Worm (Caenorhabditis elegans) whole organism, late embryonic: ENCODE data around the gene Y62H9A.2.

Source experiments
- ama-1 ChIP-seq: fragments of 150-350 bp; optimal IDR thresholded peaks from 2 replicates; lab custom pipeline; 2014
- ceh-14 ChIP-seq: sonication (generic microtip); optimal IDR thresholded peaks from 2 replicates; lab custom pipeline; 2016; ENCODE audit warnings: missing genotype, missing genetic modification characterization, missing compliant biosample characterization
- ceh-22 ChIP-seq: sonication (generic microtip); optimal IDR thresholded peaks from 2 replicates; lab custom pipeline; 2017; ENCODE audit warnings: missing biosample characterization, missing genetic modification characterization
- ceh-6 ChIP-seq: fragments of 200-800 bp; sonication (Bioruptor generic); optimal IDR thresholded peaks from 2 replicates; lab custom pipeline; 2018; ENCODE audit warnings: mild to moderate bottlenecking, missing genetic modification characterization, missing compliant biosample characterization
- che-1 ChIP-seq: sonication (generic microtip); optimal IDR thresholded peaks from 2 replicates; lab custom pipeline; 2016; ENCODE audit warnings: mild to moderate bottlenecking, missing genetic modification characterization, missing compliant biosample characterization
- dmd-4 ChIP-seq: sonication (generic microtip); optimal IDR thresholded peaks from 2 replicates; lab custom pipeline; 2016; ENCODE audit warnings: borderline replicate concordance, missing genetic modification characterization, missing compliant biosample characterization
- dve-1 ChIP-seq: sonication (generic microtip); optimal IDR thresholded peaks from 2 replicates; lab custom pipeline; 2017; ENCODE audit warnings: antibody characterized with exemption, mild to moderate bottlenecking, missing genetic modification characterization, missing compliant biosample characterization
- eyg-1 ChIP-seq: sonication (generic microtip); optimal IDR thresholded peaks from 2 replicates; lab custom pipeline; 2016; ENCODE audit warnings: missing genotype, missing genetic modification characterization, missing compliant biosample characterization
- lin-11 ChIP-seq: fragments of 200-800 bp; sonication (Bioruptor generic); optimal IDR thresholded peaks from 2 replicates; lab custom pipeline; 2018; ENCODE audit warnings: mild to moderate bottlenecking, missing genetic modification characterization, missing compliant biosample characterization
- odd-2 ChIP-seq: sonication (generic microtip); optimal IDR thresholded peaks from 2 replicates; lab custom pipeline; 2017; ENCODE audit warnings: antibody characterized with exemption, mild to moderate bottlenecking, missing genetic modification characterization, missing compliant biosample characterization
- pag-3 ChIP-seq: sonication (generic microtip); optimal IDR thresholded peaks from 2 replicates; lab custom pipeline; 2016; ENCODE audit warnings: missing compliant biosample characterization, missing genetic modification characterization, borderline replicate concordance
- pat-9 ChIP-seq: fragments of 200-800 bp; sonication (Bioruptor generic); optimal IDR thresholded peaks from 2 replicates; lab custom pipeline; 2018; ENCODE audit warnings: mild to moderate bottlenecking, missing genetic modification characterization, moderate library complexity, missing compliant biosample characterization
- pqm-1 ChIP-seq: sonication (generic microtip); optimal IDR thresholded peaks from 2 replicates; lab custom pipeline; 2016; ENCODE audit warnings: missing genetic modification characterization, missing compliant biosample characterization
- sdc-2 ChIP-seq: sonication (generic microtip); optimal IDR thresholded peaks from 2 replicates; lab custom pipeline; 2016; ENCODE audit warnings: missing genotype, missing genetic modification characterization, missing compliant biosample characterization

DNA sequence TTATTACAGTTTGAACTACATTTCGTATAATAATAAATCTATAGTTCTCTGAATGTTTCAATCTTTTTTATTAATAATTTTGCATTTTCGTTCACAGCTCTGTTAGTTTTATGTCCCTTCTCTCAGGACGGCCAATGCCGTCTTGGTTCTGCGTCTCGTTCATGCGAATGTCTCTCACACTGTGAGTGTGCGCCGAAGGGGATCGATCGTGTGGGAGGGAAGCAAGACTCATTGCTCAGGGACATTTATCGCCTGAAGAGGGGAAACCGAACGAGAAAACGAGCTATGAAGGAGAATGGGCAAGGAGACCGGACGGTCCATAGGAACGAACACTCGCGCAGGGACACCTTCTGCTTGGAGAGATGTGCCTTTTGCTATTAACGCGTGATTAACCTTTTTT lies 21.0 kb upstream of the Y62H9A.2 start:
- TF ChIP-seq pat-9 (tag; lab: Kevin White, UChicago) (no peak), ceh-14 (tag; lab: Kevin White, UChicago) (no peak), ceh-6 (GFP tag; lab: Kevin White, UChicago) (no peak), sdc-2 (tag; lab: Kevin White, UChicago) (peak; percentile 97), ceh-22 (tag; lab: Kevin White, UChicago) (no peak), dve-1 (tag; lab: Kevin White, UChicago) (no peak), ama-1 (no peak), pag-3 (tag; lab: Kevin White, UChicago) (no peak), eyg-1 (tag; lab: Kevin White, UChicago) (no peak), dmd-4 (tag; lab: Kevin White, UChicago) (no peak), odd-2 (tag; lab: Kevin White, UChicago) (no peak), che-1 (tag; lab: Kevin White, UChicago) (no peak), lin-11 (no peak), pqm-1 (tag; lab: Kevin White, UChicago) (no peak)
